Worm (Caenorhabditis elegans) whole organism, L4 larva: ENCODE results near the gene T11B7.1.

Experiments used
- ces-1 ChIP-seq: fragments of 150-350 bp; sonication (generic microtip); optimal IDR thresholded peaks from 4 replicates; lab custom pipeline; 2014; ENCODE audit warnings: missing biosample characterization, missing genetic modification reagents, missing genetic modification characterization
- fkh-10 ChIP-seq: fragments of 150-350 bp; optimal IDR thresholded peaks from 2 replicates; lab custom pipeline; 2014; ENCODE audit warnings: missing biosample characterization, missing genetic modification reagents, missing genetic modification characterization
- mep-1 ChIP-seq: fragments of 150-350 bp; sonication (generic microtip); optimal IDR thresholded peaks from 3 replicates; lab custom pipeline; 2014; ENCODE audit warnings: missing biosample characterization, missing genetic modification characterization
- nhr-10 ChIP-seq: fragments of 150-350 bp; optimal IDR thresholded peaks from 2 replicates; lab custom pipeline; 2014; ENCODE audit warnings: missing biosample characterization, missing genetic modification characterization
- rbr-2 ChIP-seq: sonication (generic microtip); optimal IDR thresholded peaks from 2 replicates; lab custom pipeline; 2016; ENCODE audit warnings: missing genotype, missing genetic modification characterization, missing compliant biosample characterization
- snpc-1.2 ChIP-seq: fragments of 200-800 bp; sonication (Bioruptor generic); IDR thresholded peaks from 2 replicates; pipeline ENCODE4 v1.3.6; 2022; ENCODE audit warnings: missing genetic modification reagents, missing genetic modification characterization, missing compliant biosample characterization
- spr-1 ChIP-seq: sonication (generic microtip); optimal IDR thresholded peaks from 2 replicates; lab custom pipeline; 2016; ENCODE audit warnings: mild to moderate bottlenecking, missing genetic modification characterization, missing compliant biosample characterization
- ztf-11 ChIP-seq: fragments of 150-350 bp; optimal IDR thresholded peaks from 2 replicates; lab custom pipeline; 2014; ENCODE audit warnings: missing biosample characterization, missing genetic modification characterization

- TF ChIP-seq fkh-10 (GFP tag; lab: Kevin White, UChicago) (no peak), snpc-1.2 (GFP tag; lab: Robert Waterston, UW) (no peak), ztf-11 (tag; lab: Kevin White, UChicago) (no peak), mep-1 (no peak), rbr-2 (tag; lab: Kevin White, UChicago) (no peak), nhr-10 (tag; lab: Kevin White, UChicago) (no peak), ces-1 (no peak), spr-1 (tag; lab: Kevin White, UChicago) (no peak)
Observed at ce11 chrIV:8869624-8870023, 29.1 kb downstream of the T11B7.1 start, which contains the start of gene npp-23.
